Worm (Caenorhabditis elegans) whole organism, L2 larva: ENCODE measurements around the gene R12B2.13.

ENCODE experiments used
- C34F6.9 ChIP-seq: fragments of 150-350 bp; optimal IDR thresholded peaks from 2 replicates; lab custom pipeline; 2014; ENCODE audit warnings: missing biosample characterization, missing genetic modification characterization
- F13H6.1 ChIP-seq: sonication (generic microtip); optimal IDR thresholded peaks from 2 replicates; lab custom pipeline; 2016; ENCODE audit warnings: missing genetic modification characterization, missing compliant biosample characterization
- R02D3.7 ChIP-seq: fragments of 150-350 bp; optimal IDR thresholded peaks from 2 replicates; lab custom pipeline; 2014; ENCODE audit warnings: missing biosample characterization, missing genetic modification characterization
- Y55F3AM.14 ChIP-seq: fragments of 200-800 bp; sonication (Bioruptor generic); optimal IDR thresholded peaks from 2 replicates; lab custom pipeline; 2018; ENCODE audit warnings: mild to moderate bottlenecking, missing genetic modification characterization, missing compliant biosample characterization
- ZK546.5 ChIP-seq: sonication (generic microtip); optimal IDR thresholded peaks from 2 replicates; lab custom pipeline; 2017; ENCODE audit warnings: missing biosample characterization, missing genetic modification characterization
- alr-1 ChIP-seq: fragments of 150-350 bp; optimal IDR thresholded peaks from 2 replicates; lab custom pipeline; 2014; ENCODE audit warnings: missing biosample characterization, missing genetic modification characterization
- aly-2 ChIP-seq: fragments of 150-350 bp; optimal IDR thresholded peaks from 2 replicates; lab custom pipeline; 2014; ENCODE audit warnings: missing biosample characterization, missing genetic modification characterization
- ama-1 ChIP-seq: fragments of 150-350 bp; optimal IDR thresholded peaks from 2 replicates; lab custom pipeline; 2018; ENCODE audit warnings: inconsistent platforms
- blmp-1 ChIP-seq: sonication (generic microtip); optimal IDR thresholded peaks from 2 replicates; lab custom pipeline; 2017; ENCODE audit warnings: missing genetic modification characterization, mild to moderate bottlenecking, missing compliant biosample characterization, antibody characterized with exemption, moderate library complexity; ENCODE audit not compliant: insufficient read depth
- ceh-16 ChIP-seq: fragments of 150-350 bp; optimal IDR thresholded peaks from 2 replicates; lab custom pipeline; 2014; ENCODE audit warnings: missing biosample characterization, missing genetic modification characterization
- ceh-82 ChIP-seq: fragments of 150-350 bp; optimal IDR thresholded peaks from 2 replicates; lab custom pipeline; 2014; ENCODE audit warnings: missing biosample characterization, missing genetic modification characterization
- crh-2 ChIP-seq: sonication (generic microtip); optimal IDR thresholded peaks from 2 replicates; lab custom pipeline; 2017; ENCODE audit warnings: missing biosample characterization, missing genetic modification characterization
- dmd-4 ChIP-seq: sonication (generic microtip); optimal IDR thresholded peaks from 2 replicates; lab custom pipeline; 2017; ENCODE audit warnings: missing biosample characterization, missing genetic modification characterization
- egl-27 ChIP-seq: sonication (generic microtip); optimal IDR thresholded peaks from 3 replicates; lab custom pipeline; 2017; ENCODE audit warnings: missing biosample characterization, missing genetic modification reagents, missing genetic modification characterization
- elt-1 ChIP-seq: fragments of 150-350 bp; optimal IDR thresholded peaks from 2 replicates; lab custom pipeline; 2014; ENCODE audit warnings: missing biosample characterization, missing genetic modification characterization
- elt-3 ChIP-seq: sonication (generic microtip); optimal IDR thresholded peaks from 2 replicates; lab custom pipeline; 2017; ENCODE audit warnings: missing biosample characterization, missing genetic modification characterization
- fos-1 ChIP-seq: fragments of 150-350 bp; optimal IDR thresholded peaks from 2 replicates; lab custom pipeline; 2014; ENCODE audit warnings: missing biosample characterization, missing genetic modification characterization
- gmeb-1 ChIP-seq: fragments of 150-350 bp; optimal IDR thresholded peaks from 2 replicates; lab custom pipeline; 2014; ENCODE audit warnings: missing biosample characterization, missing genetic modification characterization
- lin-11 ChIP-seq: fragments of 150-350 bp; sonication (generic microtip); optimal IDR thresholded peaks from 2 replicates; lab custom pipeline; 2014; ENCODE audit warnings: missing biosample characterization, missing genetic modification characterization, inconsistent platforms, mixed read lengths
- lin-13 ChIP-seq: fragments of 150-350 bp; optimal IDR thresholded peaks from 2 replicates; lab custom pipeline; 2014; ENCODE audit warnings: missing biosample characterization, missing genetic modification reagents, missing genetic modification characterization
- lin-39 ChIP-seq: fragments of 150-350 bp; optimal IDR thresholded peaks from 2 replicates; lab custom pipeline; 2014; ENCODE audit warnings: missing biosample characterization, missing genetic modification reagents, missing genetic modification characterization
- lsy-2 ChIP-seq, 2 experiments: fragments of 150-350 bp in 1 of 2; sonication (generic microtip) in 1 of 2; optimal IDR thresholded peaks; 2 replicates each; lab custom pipeline; 2014 to 2017; ENCODE audit warnings: missing biosample characterization in 2 of 2, missing genetic modification characterization in 2 of 2
- mab-5 ChIP-seq: fragments of 150-350 bp; optimal IDR thresholded peaks from 2 replicates; lab custom pipeline; 2014; ENCODE audit warnings: missing biosample characterization, missing genetic modification characterization
- mbf-1 ChIP-seq: sonication (generic microtip); optimal IDR thresholded peaks from 2 replicates; lab custom pipeline; 2017; ENCODE audit warnings: missing biosample characterization, missing genetic modification characterization
- mdl-1 ChIP-seq, 2 experiments: fragments of 150-350 bp in 1 of 2; sonication (generic microtip) in 1 of 2; optimal IDR thresholded peaks; 2 replicates each; lab custom pipeline; 2017; ENCODE audit warnings: missing biosample characterization in 2 of 2, missing genetic modification characterization in 2 of 2
- nhr-10 ChIP-seq: sonication (generic microtip); optimal IDR thresholded peaks from 2 replicates; lab custom pipeline; 2017; ENCODE audit warnings: missing biosample characterization, missing genetic modification characterization
- nhr-11 ChIP-seq: fragments of 150-350 bp; optimal IDR thresholded peaks from 2 replicates; lab custom pipeline; 2014; ENCODE audit warnings: missing biosample characterization, missing genetic modification characterization
- nhr-12 ChIP-seq: fragments of 150-350 bp; optimal IDR thresholded peaks from 2 replicates; lab custom pipeline; 2014; ENCODE audit warnings: missing biosample characterization, missing genetic modification characterization
- nhr-129 ChIP-seq: fragments of 150-350 bp; optimal IDR thresholded peaks from 2 replicates; lab custom pipeline; 2014; ENCODE audit warnings: missing biosample characterization, missing genetic modification characterization
- nhr-21 ChIP-seq: fragments of 150-350 bp; optimal IDR thresholded peaks from 2 replicates; lab custom pipeline; 2014; ENCODE audit warnings: missing biosample characterization, missing genetic modification characterization
- nhr-23 ChIP-seq: fragments of 150-350 bp; optimal IDR thresholded peaks from 2 replicates; lab custom pipeline; 2014; ENCODE audit warnings: missing biosample characterization, missing genetic modification reagents, missing genetic modification characterization
- nhr-237 ChIP-seq: fragments of 150-350 bp; optimal IDR thresholded peaks from 2 replicates; lab custom pipeline; 2014; ENCODE audit warnings: missing biosample characterization, missing genetic modification characterization
- nhr-25 ChIP-seq: fragments of 150-350 bp; sonication (generic microtip); optimal IDR thresholded peaks from 3 replicates; lab custom pipeline; 2014; ENCODE audit warnings: missing biosample characterization, missing genetic modification characterization
- nhr-6 ChIP-seq: fragments of 150-350 bp; optimal IDR thresholded peaks from 2 replicates; lab custom pipeline; 2014; ENCODE audit warnings: missing biosample characterization, missing genetic modification characterization
- nhr-77 ChIP-seq: fragments of 150-350 bp; optimal IDR thresholded peaks from 2 replicates; lab custom pipeline; 2014; ENCODE audit warnings: missing biosample characterization, missing genetic modification characterization
- peb-1 ChIP-seq: fragments of 150-350 bp; optimal IDR thresholded peaks from 2 replicates; lab custom pipeline; 2014; ENCODE audit warnings: missing biosample characterization, missing genetic modification characterization
- sem-4 ChIP-seq: fragments of 150-350 bp; optimal IDR thresholded peaks from 2 replicates; lab custom pipeline; 2014; ENCODE audit warnings: missing biosample characterization, missing genetic modification reagents, missing genetic modification characterization
- skn-1 ChIP-seq: sonication (generic microtip); optimal IDR thresholded peaks from 2 replicates; lab custom pipeline; 2017; ENCODE audit warnings: missing biosample characterization, missing genetic modification characterization
- sma-3 ChIP-seq: sonication (generic microtip); optimal IDR thresholded peaks from 2 replicates; lab custom pipeline; 2016; ENCODE audit warnings: missing genetic modification reagents, missing genetic modification characterization, missing compliant biosample characterization
- sma-9 ChIP-seq, 2 experiments: fragments of 150-350 bp in 1 of 2; sonication (generic microtip) in 1 of 2; optimal IDR thresholded peaks; 2 replicates each; lab custom pipeline; 2014 to 2016; ENCODE audit warnings: missing genetic modification characterization in 2 of 2, mild to moderate bottlenecking in 1 of 2, missing biosample characterization in 1 of 2, missing compliant biosample characterization in 1 of 2, missing genetic modification reagents in 1 of 2, moderate library complexity in 1 of 2
- snpc-4 ChIP-seq: fragments of 150-350 bp; optimal IDR thresholded peaks from 2 replicates; lab custom pipeline; 2014; ENCODE audit warnings: missing biosample characterization, missing genetic modification characterization
- unc-39 ChIP-seq: fragments of 150-350 bp; optimal IDR thresholded peaks from 2 replicates; lab custom pipeline; 2014; ENCODE audit warnings: missing biosample characterization, missing genetic modification characterization
- unc-55 ChIP-seq: fragments of 150-350 bp; sonication (generic microtip); optimal IDR thresholded peaks from 3 replicates; lab custom pipeline; 2014; ENCODE audit warnings: missing biosample characterization, missing genetic modification reagents, missing genetic modification characterization
- unc-62 ChIP-seq: fragments of 150-350 bp; optimal IDR thresholded peaks from 2 replicates; lab custom pipeline; 2014; ENCODE audit warnings: missing biosample characterization, missing genetic modification reagents, missing genetic modification characterization
- zag-1 ChIP-seq: fragments of 150-350 bp; optimal IDR thresholded peaks from 2 replicates; lab custom pipeline; 2014; ENCODE audit warnings: missing biosample characterization, missing genetic modification characterization
- ztf-1 ChIP-seq: fragments of 200-800 bp; sonication (Bioruptor generic); conservative IDR thresholded peaks from 2 replicates; pipeline ENCODE4 v1.3.6; 2022; ENCODE audit warnings: missing genetic modification characterization, missing compliant biosample characterization
- ztf-11 ChIP-seq: sonication (generic microtip); optimal IDR thresholded peaks from 2 replicates; lab custom pipeline; 2017; ENCODE audit warnings: missing biosample characterization, missing genetic modification characterization
- ztf-4 ChIP-seq: fragments of 150-350 bp; optimal IDR thresholded peaks from 2 replicates; lab custom pipeline; 2014; ENCODE audit warnings: missing biosample characterization, missing genetic modification characterization

The R12B2.13 gene

DNA sequence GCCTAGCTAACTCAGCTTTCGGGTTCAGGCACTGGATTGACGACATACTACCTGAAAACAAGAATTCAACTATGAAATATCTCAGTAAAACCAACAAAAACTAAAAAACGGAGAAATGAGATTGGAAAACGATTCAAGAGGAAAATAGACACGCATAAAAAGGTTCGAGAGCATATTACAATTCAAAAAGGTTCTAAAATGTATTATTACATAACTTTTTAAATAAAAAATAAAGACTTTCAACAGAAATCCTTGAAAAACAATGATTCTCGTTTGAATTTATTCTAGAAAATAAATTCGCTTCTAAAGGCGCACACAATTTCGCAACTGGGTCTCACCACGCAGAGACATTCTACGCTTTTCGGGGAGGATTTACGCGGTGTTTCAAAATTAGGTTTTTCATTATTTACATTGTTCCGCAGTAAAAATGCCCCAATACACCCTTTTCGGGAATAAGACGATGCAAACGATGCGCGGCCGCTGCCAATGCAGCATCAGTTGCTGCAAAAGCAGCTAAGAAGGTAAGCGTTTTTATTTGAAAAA lies 22.4 kb upstream of the R12B2.13 start, which contains the start of the genes cct-6 and alh-9:
Gene cct-6 (minus strand): TSS at position 51 of the 543 bp plus-strand sequence.
Gene alh-9 (plus strand): TSS at position 382 of the 543 bp plus-strand sequence.
- TF ChIP-seq lin-13 (GFP tag; lab: Kevin White, UChicago) (peak; percentile 88), ztf-11 (tag; lab: Kevin White, UChicago) (no peak), sma-9 (GFP tag; optimal IDR thresholded peaks at IDR 0.05; lab: Kevin White, UChicago) (peak; percentile 76), sma-9 (tag; optimal IDR thresholded peaks at IDR 0.05; lab: Kevin White, UChicago) (no peak), unc-55 (peak; percentile 94), mbf-1 (tag; lab: Kevin White, UChicago) (no peak), R02D3.7 (tag; lab: Kevin White, UChicago) (peak; percentile 70), mab-5 (tag; lab: Kevin White, UChicago) (peak; percentile 46), peb-1 (tag; lab: Kevin White, UChicago) (no peak), ceh-82 (tag; lab: Kevin White, UChicago) (peak; percentile 20), nhr-6 (tag; lab: Kevin White, UChicago) (peak; percentile 5), ama-1 (lab: Kevin White, UChicago) (peak; percentile 44), nhr-237 (no peak), C34F6.9 (tag; lab: Kevin White, UChicago) (peak; percentile 92), nhr-129 (peak; percentile 88), lin-11 (tag; lab: Kevin White, UChicago) (peak; percentile 79), blmp-1 (tag; lab: Kevin White, UChicago) (no peak), Y55F3AM.14 (GFP tag; lab: Kevin White, UChicago) (no peak), unc-62 (GFP tag; lab: Kevin White, UChicago) (no peak), ztf-4 (peak; percentile 19), zag-1 (tag; lab: Kevin White, UChicago) (no peak), skn-1 (tag; lab: Kevin White, UChicago) (no peak), unc-39 (no peak), lsy-2 (tag; optimal IDR thresholded peaks at IDR 0.05; lab: Kevin White, UChicago) (peak; percentile 61 to 92), nhr-21 (tag; lab: Kevin White, UChicago) (peak; percentile 54), aly-2 (tag; lab: Kevin White, UChicago) (no peak), lin-39 (tag; lab: Kevin White, UChicago) (no peak), dmd-4 (tag; lab: Kevin White, UChicago) (no peak), sma-3 (GFP tag; lab: Kevin White, UChicago) (peak; percentile 80), nhr-12 (no peak), egl-27 (tag; lab: Kevin White, UChicago) (peak; percentile 39), nhr-10 (tag; lab: Kevin White, UChicago) (no peak), nhr-23 (tag; lab: Kevin White, UChicago) (no peak), mdl-1 (tag; optimal IDR thresholded peaks at IDR 0.05; lab: Kevin White, UChicago) (no peak), ZK546.5 (tag; lab: Kevin White, UChicago) (peak; percentile 1), sem-4 (tag; lab: Kevin White, UChicago) (peak; percentile 2), fos-1 (peak; percentile 56), elt-1 (tag; lab: Kevin White, UChicago) (no peak), nhr-25 (tag; lab: Kevin White, UChicago) (peak; percentile 84), alr-1 (tag; lab: Kevin White, UChicago) (no peak), snpc-4 (peak; percentile 37), gmeb-1 (tag; lab: Kevin White, UChicago) (peak; percentile 93), nhr-11 (tag; lab: Kevin White, UChicago) (no peak), ceh-16 (tag; lab: Kevin White, UChicago) (no peak), nhr-77 (tag; lab: Kevin White, UChicago) (no peak), elt-3 (tag; lab: Kevin White, UChicago) (no peak), crh-2 (peak; percentile 89), ztf-1 (GFP tag; lab: Robert Waterston, UW) (no peak), F13H6.1 (tag; lab: Kevin White, UChicago) (peak; percentile 69)
